Fruit fly (Drosophila melanogaster) whole organism, embryonic: Measurements from ENCODE around the gene CG43998.

Experiments used
- Ada2b ChIP-seq: fragments of 200-800 bp; sonication (Bioruptor generic); IDR thresholded peaks from 2 replicates; pipeline ENCODE4 v1.3.6; 2022; ENCODE audit warnings: missing biosample characterization, missing genetic modification characterization
- Adf1 ChIP-seq: fragments of 200-800 bp; sonication (Bioruptor generic); IDR thresholded peaks from 2 replicates; pipeline ENCODE4 v1.3.6; 2022; ENCODE audit warnings: missing biosample characterization, missing genetic modification characterization
- Atf3 ChIP-seq: fragments of 200-800 bp; sonication (Bioruptor generic); optimal IDR thresholded peaks from 3 replicates; lab custom pipeline; 2016; ENCODE audit warnings: missing biosample characterization, missing genetic modification characterization
- Bgb ChIP-seq: fragments of 200-800 bp; sonication (Bioruptor generic); IDR thresholded peaks from 2 replicates; pipeline ENCODE4 v1.3.6; 2022; ENCODE audit warnings: missing biosample characterization, missing genetic modification characterization; ENCODE audit not compliant: partially characterized antibody
- CG10366 ChIP-seq: fragments of 200-800 bp; sonication (Bioruptor generic); IDR thresholded peaks from 2 replicates; pipeline ENCODE4 v1.3.6; 2022; ENCODE audit warnings: missing biosample characterization, missing genetic modification characterization
- CG11696 ChIP-seq: fragments of 200-800 bp; sonication (Bioruptor generic); IDR thresholded peaks from 2 replicates; pipeline ENCODE4 v1.3.6; 2022; ENCODE audit warnings: missing biosample characterization, missing genetic modification characterization
- CG12769 ChIP-seq: fragments of 200-800 bp; sonication (Bioruptor generic); optimal IDR thresholded peaks from 2 replicates; lab custom pipeline; 2019; ENCODE audit warnings: missing biosample characterization, mild to moderate bottlenecking, missing genetic modification characterization, moderate library complexity
- CG14014 ChIP-seq: fragments of 200-800 bp; sonication (Bioruptor generic); IDR thresholded peaks from 2 replicates; pipeline ENCODE4 v1.3.6; 2022; ENCODE audit warnings: missing biosample characterization, missing genetic modification characterization
- CG15073 ChIP-seq: fragments of 200-800 bp; sonication (Bioruptor generic); optimal IDR thresholded peaks from 2 replicates; lab custom pipeline; 2016; ENCODE audit warnings: missing biosample characterization, missing genetic modification characterization
- CG17829 ChIP-seq: fragments of 200-800 bp; optimal IDR thresholded peaks from 2 replicates; lab custom pipeline; 2019; ENCODE audit warnings: missing biosample characterization, mild to moderate bottlenecking, missing genetic modification characterization, moderate library complexity
- CG2129 ChIP-seq: fragments of 200-800 bp; sonication (Bioruptor generic); IDR thresholded peaks from 2 replicates; pipeline ENCODE4 v1.3.6; 2022; ENCODE audit warnings: missing biosample characterization, missing genetic modification characterization; ENCODE audit not compliant: partially characterized antibody
- CG30020 ChIP-seq: fragments of 200-800 bp; optimal IDR thresholded peaks from 2 replicates; lab custom pipeline; 2019; ENCODE audit warnings: missing biosample characterization, mild to moderate bottlenecking, missing genetic modification characterization, moderate library complexity
- CG32767 ChIP-seq: fragments of 200-800 bp; sonication (Bioruptor generic); IDR thresholded peaks from 2 replicates; pipeline ENCODE4 v1.3.6; 2022; ENCODE audit warnings: missing biosample characterization, missing genetic modification characterization
- CG3407 ChIP-seq: fragments of 200-800 bp; sonication (Bioruptor generic); optimal IDR thresholded peaks from 2 replicates; lab custom pipeline; 2018; ENCODE audit warnings: missing biosample characterization, mild to moderate bottlenecking, missing genetic modification characterization
- CG34224 ChIP-seq: fragments of 200-800 bp; sonication (Bioruptor generic); IDR thresholded peaks from 3 replicates; pipeline ENCODE4 v1.3.6; 2022; ENCODE audit warnings: missing biosample characterization, missing genetic modification characterization; ENCODE audit not compliant: partially characterized antibody
- CG7556 ChIP-seq: fragments of 200-800 bp; sonication (Bioruptor generic); optimal IDR thresholded peaks from 2 replicates; lab custom pipeline; 2017; ENCODE audit warnings: missing biosample characterization, mild to moderate bottlenecking, missing genetic modification characterization
- CG8290 ChIP-seq, 3 experiments: fragments of 200-800 bp; sonication (Bioruptor generic); optimal IDR thresholded peaks; 2 replicates each; lab custom pipeline; 2016 to 2019; ENCODE audit warnings: missing biosample characterization in 3 of 3, missing genetic modification characterization in 3 of 3, mild to moderate bottlenecking in 2 of 3, moderate library complexity in 1 of 3
- CG8924 ChIP-seq: fragments of 200-800 bp; optimal IDR thresholded peaks from 3 replicates; lab custom pipeline; 2019; ENCODE audit warnings: missing biosample characterization, mild to moderate bottlenecking, missing genetic modification characterization, moderate library complexity
- Deaf1 ChIP-seq: fragments of 200-800 bp; optimal IDR thresholded peaks from 3 replicates; lab custom pipeline; 2019; ENCODE audit warnings: missing biosample characterization, mild to moderate bottlenecking, missing genetic modification characterization, moderate library complexity
- Dip3 ChIP-seq: fragments of 200-800 bp; sonication (Bioruptor generic); optimal IDR thresholded peaks from 3 replicates; lab custom pipeline; 2016; ENCODE audit warnings: missing biosample characterization, missing genetic modification characterization
- Fer2 ChIP-seq: fragments of 200-800 bp; sonication (Bioruptor generic); optimal IDR thresholded peaks from 2 replicates; lab custom pipeline; 2018; ENCODE audit warnings: missing biosample characterization, mild to moderate bottlenecking, missing genetic modification characterization, moderate library complexity
- Med ChIP-seq: fragments of 200-800 bp; sonication (Bioruptor generic); peaks from one replicate; lab custom pipeline; 2016; ENCODE audit warnings: missing biosample characterization, missing genetic modification characterization, mild to moderate bottlenecking, inconsistent platforms, moderate library complexity
- Trl ChIP-seq, 3 experiments: fragments of >200 bp in 2 of 3; fragments of 200-800 bp in 1 of 3; sonication (Bioruptor generic) in 1 of 3; optimal IDR thresholded peaks; 2 replicates in 1 of 3; 3 replicates in 2 of 3; lab custom pipeline; 2016 to 2017; ENCODE audit warnings: missing biosample characterization in 1 of 3, missing genetic modification characterization in 1 of 3
- YL-1 ChIP-seq: fragments of 200-800 bp; sonication (Bioruptor generic); optimal IDR thresholded peaks from 3 replicates; lab custom pipeline; 2017; ENCODE audit warnings: missing biosample characterization, mild to moderate bottlenecking, missing genetic modification characterization
- abd-A ChIP-seq: fragments of 200-800 bp; sonication (Bioruptor generic); optimal IDR thresholded peaks from 3 replicates; lab custom pipeline; 2019; ENCODE audit warnings: missing biosample characterization, mild to moderate bottlenecking, missing genetic modification characterization, moderate library complexity
- ara ChIP-seq: fragments of 200-800 bp; sonication (Bioruptor generic); IDR thresholded peaks from 2 replicates; pipeline ENCODE4 v1.3.6; 2022; ENCODE audit warnings: missing biosample characterization, missing genetic modification characterization
- ash1 ChIP-seq: fragments of 200-800 bp; sonication (Bioruptor generic); optimal IDR thresholded peaks from 2 replicates; lab custom pipeline; 2018; ENCODE audit warnings: missing biosample characterization, mild to moderate bottlenecking, missing genetic modification characterization
- bigmax ChIP-seq: fragments of 200-800 bp; sonication (Bioruptor generic); optimal IDR thresholded peaks from 2 replicates; lab custom pipeline; 2018; ENCODE audit warnings: missing biosample characterization, mild to moderate bottlenecking, missing genetic modification characterization
- chinmo ChIP-seq: fragments of 200-800 bp; sonication (Bioruptor generic); IDR thresholded peaks from 4 replicates; pipeline ENCODE4 v1.3.6; 2022; ENCODE audit warnings: missing biosample characterization, missing genetic modification characterization; ENCODE audit not compliant: partially characterized antibody
- ci ChIP-seq: fragments of 200-800 bp; sonication (Bioruptor generic); IDR thresholded peaks from 3 replicates; pipeline ENCODE4 v1.3.6; 2022; ENCODE audit warnings: missing biosample characterization, missing genetic modification characterization
- danr ChIP-seq: fragments of 200-800 bp; sonication (Bioruptor generic); IDR thresholded peaks from 2 replicates; pipeline ENCODE4 v1.3.6; 2022; ENCODE audit warnings: missing biosample characterization, missing genetic modification characterization
- dmrt11E ChIP-seq: fragments of 200-800 bp; sonication (Bioruptor generic); optimal IDR thresholded peaks from 3 replicates; lab custom pipeline; 2018; ENCODE audit warnings: missing biosample characterization, mild to moderate bottlenecking, missing genetic modification characterization, moderate library complexity
- ewg ChIP-seq: fragments of 200-800 bp; sonication (Bioruptor generic); optimal IDR thresholded peaks from 3 replicates; lab custom pipeline; 2017; ENCODE audit warnings: mild to moderate bottlenecking, missing biosample characterization, missing genetic modification reagents, missing genetic modification characterization
- gem ChIP-seq: fragments of 200-800 bp; sonication (Bioruptor generic); optimal IDR thresholded peaks from 2 replicates; lab custom pipeline; 2019; ENCODE audit warnings: missing biosample characterization, mild to moderate bottlenecking, missing genetic modification characterization, moderate library complexity
- kay ChIP-seq: fragments of 200-800 bp; sonication (Bioruptor generic); optimal IDR thresholded peaks from 2 replicates; lab custom pipeline; 2016; ENCODE audit warnings: missing biosample characterization, missing genetic modification characterization
- ken ChIP-seq: fragments of 200-800 bp; sonication (Bioruptor generic); IDR thresholded peaks from 3 replicates; pipeline ENCODE4 v1.3.6; 2022; ENCODE audit warnings: missing biosample characterization, missing genetic modification characterization
- lab ChIP-seq: fragments of 200-800 bp; sonication (Bioruptor generic); optimal IDR thresholded peaks from 3 replicates; lab custom pipeline; 2017; ENCODE audit warnings: missing biosample characterization, missing genetic modification characterization, mild to moderate bottlenecking, moderate library complexity, missing genetic modification reagents
- lmd ChIP-seq: fragments of 200-800 bp; sonication (Bioruptor generic); IDR thresholded peaks from 2 replicates; pipeline ENCODE4 v1.3.6; 2022; ENCODE audit warnings: missing biosample characterization, missing genetic modification characterization
- mirr ChIP-seq: fragments of 200-800 bp; sonication (Bioruptor generic); optimal IDR thresholded peaks from 3 replicates; lab custom pipeline; 2018; ENCODE audit warnings: missing biosample characterization, mild to moderate bottlenecking, missing genetic modification characterization
- onecut ChIP-seq: fragments of 200-800 bp; sonication (Bioruptor generic); IDR thresholded peaks from 2 replicates; pipeline ENCODE4 v1.3.6; 2022; ENCODE audit warnings: missing biosample characterization, missing genetic modification characterization
- pum ChIP-seq: fragments of 200-800 bp; sonication (Bioruptor generic); optimal IDR thresholded peaks from 2 replicates; lab custom pipeline; 2016; ENCODE audit warnings: missing biosample characterization, missing genetic modification characterization
- ranshi ChIP-seq: fragments of 200-800 bp; sonication (Bioruptor generic); IDR thresholded peaks from 2 replicates; pipeline ENCODE4 v1.3.6; 2022; ENCODE audit warnings: missing biosample characterization, missing genetic modification characterization
- scrt ChIP-seq: fragments of 200-800 bp; sonication (Bioruptor generic); optimal IDR thresholded peaks from 2 replicates; lab custom pipeline; 2018; ENCODE audit warnings: missing biosample characterization, mild to moderate bottlenecking, missing genetic modification characterization, moderate library complexity
- sens ChIP-seq: fragments of 200-800 bp; sonication (Bioruptor generic); peaks from one replicate; lab custom pipeline; 2016; ENCODE audit warnings: missing biosample characterization, missing genetic modification characterization
- so ChIP-seq: fragments of 200-800 bp; sonication (Bioruptor generic); IDR thresholded peaks from 3 replicates; pipeline ENCODE4 v1.3.6; 2022; ENCODE audit warnings: missing biosample characterization, missing genetic modification characterization
- sqz ChIP-seq: fragments of 200-800 bp; sonication (Bioruptor generic); optimal IDR thresholded peaks from 3 replicates; lab custom pipeline; 2018; ENCODE audit warnings: missing biosample characterization, mild to moderate bottlenecking, missing genetic modification characterization
- sr ChIP-seq: fragments of 200-800 bp; sonication (Bioruptor generic); IDR thresholded peaks from 3 replicates; pipeline ENCODE4 v1.3.6; 2022; ENCODE audit warnings: missing biosample characterization, missing genetic modification characterization
- sug ChIP-seq: fragments of 200-800 bp; optimal IDR thresholded peaks from 2 replicates; lab custom pipeline; 2019; ENCODE audit warnings: missing biosample characterization, mild to moderate bottlenecking, missing genetic modification characterization, moderate library complexity

The CG43998 gene

DNA sequence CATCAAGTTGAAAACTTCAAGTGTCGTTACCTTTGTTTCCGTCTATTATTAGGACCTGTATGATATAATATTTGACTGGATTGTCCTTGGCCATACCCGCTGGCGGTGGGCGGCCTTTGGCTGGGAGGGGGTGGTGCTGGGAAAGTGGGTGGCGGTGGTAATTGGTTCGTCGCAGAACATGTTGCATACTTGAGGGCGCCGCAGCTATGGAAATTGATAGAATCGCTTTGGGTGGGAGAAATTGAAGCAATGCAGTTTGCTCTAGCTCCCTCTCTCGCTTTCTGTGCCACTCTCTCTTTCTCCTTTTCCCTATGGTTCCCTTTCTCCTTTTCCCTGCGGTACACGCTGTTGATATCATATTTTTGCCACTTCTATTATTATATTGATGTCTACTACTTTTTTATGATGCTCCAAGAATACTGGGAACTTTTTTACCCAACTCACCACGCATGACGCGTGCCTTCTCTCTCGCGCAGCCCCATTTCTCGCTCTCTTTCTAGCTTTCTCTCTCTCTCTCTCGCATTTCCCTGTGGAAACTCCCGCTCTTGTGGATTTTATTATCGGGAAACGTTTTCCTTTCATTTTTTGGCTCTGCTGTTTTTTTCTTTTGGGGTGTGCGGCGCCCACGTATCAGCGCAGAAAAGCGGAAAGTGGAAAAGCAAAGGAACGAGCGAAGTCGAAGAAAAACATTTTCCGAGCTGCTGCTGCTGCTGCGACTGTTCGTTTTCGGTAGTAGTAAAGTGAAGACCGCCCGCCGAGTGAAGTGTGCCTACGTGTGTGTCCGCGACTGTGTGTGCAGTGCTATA, 36.3 kb upstream of the CG43998 start:
- TF ChIP-seq sr (GFP tag; lab: Robert Waterston, UW) (peak; percentile 93), CG3407 (no peak), ken (GFP tag; lab: Robert Waterston, UW) (no peak), ci (GFP tag; lab: Robert Waterston, UW) (peak; percentile 41; the same call in 2 of the 3 replicates), danr (GFP tag; lab: Robert Waterston, UW) (0 out of 2 replicates have a peak, but pooled peaks have one; percentile 18), ewg (GFP tag; lab: Kevin White, UChicago) (peak; percentile 76), CG2129 (GFP tag; lab: Robert Waterston, UW) (no peak), Ada2b (GFP tag; lab: Robert Waterston, UW) (no peak), CG11696 (peak; percentile 57), ara (GFP tag; lab: Robert Waterston, UW) (no peak), ranshi (GFP tag; lab: Robert Waterston, UW) (no peak), kay (no peak), Dip3 (GFP tag; lab: Kevin White, UChicago) (no peak), onecut (peak; percentile 57; the same call in 1 of the 2 replicates), CG8924 (no peak), Med (peak; percentile 55), Deaf1 (tag; lab: Kevin White, UChicago) (peak; percentile 73), CG34224 (no peak), CG15073 (GFP tag; lab: Kevin White, UChicago) (peak; percentile 70), ash1 (no peak), Fer2 (tag; lab: Kevin White, UChicago) (no peak), Atf3 (GFP tag; lab: Kevin White, UChicago) (no peak), sens (GFP tag; lab: Kevin White, UChicago) (peak; percentile 66), so (GFP tag; lab: Robert Waterston, UW) (0 out of 3 replicates have a peak, but pooled peaks have one; percentile 6), dmrt11E (tag; lab: Kevin White, UChicago) (no peak), sug (no peak), lmd (GFP tag; lab: Robert Waterston, UW) (no peak), CG10366 (no peak), CG32767 (peak; percentile 36; the same call in 1 of the 2 replicates), CG30020 (tag; lab: Kevin White, UChicago) (no peak), gem (tag; lab: Kevin White, UChicago) (no peak), scrt (GFP tag; lab: Kevin White, UChicago) (peak; percentile 74), chinmo (GFP tag; lab: Robert Waterston, UW) (0 out of 4 replicates have a peak, but pooled peaks have one; percentile 37), bigmax (GFP tag; lab: Kevin White, UChicago) (no peak), Adf1 (GFP tag; lab: Robert Waterston, UW) (peak; percentile 29; the same call in 1 of the 2 replicates), lab (peak; percentile 2), sqz (peak; percentile 50), CG14014 (GFP tag; lab: Robert Waterston, UW) (no peak), CG17829 (tag; lab: Kevin White, UChicago) (no peak), CG12769 (tag; lab: Kevin White, UChicago) (peak; percentile 61), abd-A (tag; lab: Kevin White, UChicago) (peak; percentile 63), YL-1 (GFP tag; lab: Kevin White, UChicago) (no peak), Bgb (GFP tag; lab: Robert Waterston, UW) (no peak), CG8290 (GFP tag; optimal IDR thresholded peaks at IDR 0.05; lab: Kevin White, UChicago) (peak; percentile 71), CG8290 (tag; optimal IDR thresholded peaks at IDR 0.05; lab: Kevin White, UChicago) (peak; percentile 28 to 90), pum (GFP tag; lab: Kevin White, UChicago) (no peak), CG7556 (no peak), Trl (optimal IDR thresholded peaks at IDR 0.05; lab: Kevin White, UChicago) (peak; percentile 67 to 81), Trl (GFP tag; optimal IDR thresholded peaks at IDR 0.05; lab: Kevin White, UChicago) (no peak), mirr (GFP tag; lab: Kevin White, UChicago) (no peak)
